Fruit fly (Drosophila melanogaster): ENCODE measurements around the gene CG12592.
"Not testable (repeated sequence)": the region's sequence is repeated elsewhere in the genome, so short reads cannot be mapped to it uniquely, and the experiment has no call there.

The CG12592 gene

DNA sequence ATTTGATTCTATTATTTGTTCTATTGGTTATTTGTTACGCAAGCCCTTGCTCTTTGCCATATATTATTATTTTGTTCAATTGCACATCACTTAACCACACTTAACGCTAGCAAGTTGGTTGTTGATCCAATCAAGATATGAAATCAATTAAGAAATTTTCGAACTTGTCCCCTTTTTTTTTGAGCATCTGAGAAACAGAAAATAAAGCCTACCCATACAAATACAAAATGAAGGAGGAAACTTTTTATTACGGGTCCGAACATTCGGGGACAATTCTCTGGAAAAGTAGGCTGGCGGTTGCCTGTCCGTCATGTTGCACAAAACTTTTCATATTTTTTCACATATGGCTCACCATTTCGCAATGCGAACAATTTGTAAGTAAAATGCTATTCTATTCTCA lies at the start of gene CG12592:
CG12592 (plus strand) TSS at position 301 of the 400 bp plus-strand sequence.
- not testable (repeated sequence) for TF ChIP-seq CG6808, vri, cyc (GFP tag; optimal IDR thresholded peaks at IDR 0.05)

DNA sequence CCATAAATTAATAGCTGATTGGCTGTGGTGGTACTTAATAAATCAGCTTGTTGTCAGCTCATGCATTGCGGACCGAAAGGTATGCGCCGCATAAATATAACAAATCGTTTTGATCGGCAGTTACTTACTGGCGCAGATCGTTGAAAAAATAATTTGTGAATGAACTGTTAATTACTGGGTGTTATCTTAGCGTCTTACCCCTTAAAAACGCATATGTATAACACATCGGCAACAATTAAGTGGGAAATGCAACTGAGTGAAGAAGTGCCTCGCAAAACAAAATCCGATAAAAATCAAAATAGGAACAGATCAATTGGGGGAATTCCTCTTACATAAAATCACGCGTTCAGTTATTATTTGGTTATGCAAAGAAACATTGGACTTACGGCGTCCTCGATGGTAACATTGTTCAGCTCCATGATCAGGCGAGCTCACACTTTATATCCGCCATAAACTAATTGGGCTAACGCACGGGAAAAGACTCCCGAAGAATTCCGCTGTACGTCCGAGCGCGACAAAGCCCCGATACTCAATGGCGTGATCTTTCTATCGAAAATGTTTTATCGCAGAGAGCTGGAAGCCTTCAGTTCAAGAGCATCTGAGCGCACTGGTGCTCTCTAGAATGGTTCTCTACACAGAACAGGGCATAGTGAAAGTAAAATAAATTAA lies 26.9 kb upstream of the CG12592 start, which contains the start of gene CG6293:
CG6293 (minus strand) TSS at position 538 of the 669 bp plus-strand sequence.
- no peak for TF ChIP-seq Smox (GFP tag; optimal IDR thresholded peaks at IDR 0.05)
- TF ChIP-seq CG11762 (GFP tag; optimal IDR thresholded peaks at IDR 0.05; ENCODE audit: insufficient read depth), result no peak
- no peak for TF ChIP-seq CG6808 (GFP tag; optimal IDR thresholded peaks at IDR 0.05)
- no peak for TF ChIP-seq CG6163 (GFP tag; IDR thresholded peaks at IDR 0.05)
- TF ChIP-seq CG3919 (GFP tag; optimal IDR thresholded peaks at IDR 0.05), result no peak
- no peak for TF ChIP-seq dac (GFP tag; optimal IDR thresholded peaks at IDR 0.05)
- TF ChIP-seq CG11902 (GFP tag; optimal IDR thresholded peaks at IDR 0.05), result no peak
- no peak for TF ChIP-seq eg (GFP tag; IDR thresholded peaks at IDR 0.05)
- TF ChIP-seq ss (GFP tag; optimal IDR thresholded peaks at IDR 0.05), result no peak
- no peak for TF ChIP-seq Hr4 (GFP tag; optimal IDR thresholded peaks at IDR 0.05)
- no peak for TF ChIP-seq lz (GFP tag; optimal IDR thresholded peaks at IDR 0.05)
- no peak for TF ChIP-seq cyc (GFP tag; optimal IDR thresholded peaks at IDR 0.05)
- TF ChIP-seq vri (GFP tag; optimal IDR thresholded peaks at IDR 0.05), result no peak
- TF ChIP-seq OdsH (GFP tag; optimal IDR thresholded peaks at IDR 0.05), result no peak
- TF ChIP-seq CG31627 (GFP tag; optimal IDR thresholded peaks at IDR 0.05), result no peak
- no peak for TF ChIP-seq fkh (GFP tag; optimal IDR thresholded peaks at IDR 0.05)
- no peak for TF ChIP-seq pdm3 (GFP tag; optimal IDR thresholded peaks at IDR 0.05)
- TF ChIP-seq Met (GFP tag; optimal IDR thresholded peaks at IDR 0.05), result no peak
- TF ChIP-seq esn (GFP tag; optimal IDR thresholded peaks at IDR 0.05), result no peak

DNA sequence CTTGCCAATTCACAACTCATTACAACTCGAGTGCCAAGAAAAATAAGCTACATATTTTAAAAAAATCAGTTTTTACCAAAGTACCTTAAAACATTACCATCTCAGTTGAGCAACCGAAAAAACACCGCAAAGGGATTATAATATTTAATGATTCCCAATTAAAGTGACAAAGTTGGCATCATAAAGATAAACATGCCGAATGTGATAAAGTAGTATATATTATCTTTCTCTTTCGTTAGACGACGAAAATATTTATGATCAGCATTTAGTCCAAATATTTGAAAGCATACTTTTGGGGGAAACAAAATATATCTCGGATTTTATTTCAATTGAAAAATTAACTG lies 26.4 kb upstream of the CG12592 start:
- TF ChIP-seq CG15336 (GFP tag; IDR thresholded peaks at IDR 0.05) (no peak), Hr38 (GFP tag; optimal IDR thresholded peaks at IDR 0.05) (no peak), Gug (GFP tag; IDR thresholded peaks at IDR 0.05) (no peak), CG3919 (GFP tag; optimal IDR thresholded peaks at IDR 0.05) (no peak), CG9139 (GFP tag; optimal IDR thresholded peaks at IDR 0.05) (no peak), dsx (GFP tag; optimal IDR thresholded peaks at IDR 0.05; ENCODE audit: poor library complexity, severe bottlenecking) (no peak), fd59A (GFP tag; optimal IDR thresholded peaks at IDR 0.05) (no peak), eg (GFP tag; IDR thresholded peaks at IDR 0.05) (no peak), CG6808 (GFP tag; optimal IDR thresholded peaks at IDR 0.05) (no peak)

DNA sequence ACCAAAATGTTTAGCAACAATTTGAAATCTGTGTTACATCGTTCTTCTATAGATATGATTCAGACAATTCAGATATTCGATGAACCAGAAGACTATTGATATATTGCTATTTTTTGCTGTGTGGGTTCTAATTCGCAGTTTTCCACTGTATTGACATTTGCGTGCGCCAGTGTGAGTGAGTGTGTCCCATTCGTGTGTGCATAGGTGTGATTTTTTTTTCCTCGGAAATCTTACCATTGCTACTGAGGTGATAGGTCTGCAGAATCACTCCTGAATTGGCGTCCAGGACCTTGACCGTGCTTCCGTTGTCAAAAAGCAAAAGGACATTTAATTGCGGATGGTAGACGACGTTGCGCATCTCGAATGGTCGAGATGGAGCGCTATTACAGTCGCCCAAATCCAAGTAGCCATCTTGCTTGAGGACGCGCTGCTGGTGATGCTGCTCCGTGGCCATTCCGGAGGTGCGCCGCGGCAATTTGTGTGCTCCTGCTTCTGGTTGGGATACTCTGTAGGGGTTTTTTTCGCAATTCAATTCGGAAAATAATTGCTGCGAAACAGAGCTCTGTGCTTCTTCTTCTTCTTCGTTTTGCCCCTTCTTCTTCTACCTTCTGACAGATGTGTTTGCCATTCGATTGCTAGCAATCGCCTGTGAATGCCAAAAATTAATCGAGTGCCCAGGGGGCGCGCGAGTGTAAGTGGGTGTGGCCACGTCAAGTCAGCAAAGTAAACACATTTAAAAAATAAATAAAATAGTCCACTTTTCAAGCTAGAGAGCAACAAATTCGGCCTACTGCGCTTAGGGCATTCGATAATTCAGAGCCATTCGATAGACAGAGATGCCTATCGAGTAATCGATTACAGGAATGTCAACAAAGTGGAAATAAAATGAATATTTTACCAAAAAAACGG lies 7.2 kb upstream of the CG12592 start, which contains the start of the genes Bruce and CG12818:
Bruce (minus strand) TSS at position 620 of the 909 bp plus-strand sequence.
CG12818 (plus strand) TSS at position 848 of the 909 bp plus-strand sequence.
- TF ChIP-seq CG9139 (GFP tag; optimal IDR thresholded peaks at IDR 0.05), result no peak
- TF ChIP-seq CG8632 (GFP tag; optimal IDR thresholded peaks at IDR 0.05), result no peak
- peak; percentile 97 for TF ChIP-seq achi (GFP tag; optimal IDR thresholded peaks at IDR 0.05)
- peak; percentile 96 for TF ChIP-seq fkh (GFP tag; optimal IDR thresholded peaks at IDR 0.05)

DNA sequence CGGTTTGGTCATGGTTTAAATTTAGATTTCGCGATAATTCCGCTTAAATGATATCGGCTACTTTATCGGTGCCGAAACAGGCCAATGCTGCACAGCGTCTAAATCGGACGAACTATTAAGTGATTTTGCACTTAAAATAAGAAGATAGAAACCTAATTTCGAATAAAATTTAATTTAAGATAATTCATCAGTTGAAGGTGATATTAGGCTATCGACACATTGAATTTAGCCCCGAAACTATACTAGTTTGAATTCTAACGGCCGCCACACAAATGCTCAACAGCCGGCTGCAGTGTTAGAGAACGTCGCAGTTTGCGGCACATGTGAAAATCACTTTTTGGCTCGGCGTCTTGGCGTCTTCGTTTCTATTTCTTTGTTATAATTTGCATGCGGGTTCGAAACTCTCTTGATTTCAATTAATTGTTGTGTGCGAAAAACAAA lies 5.3 kb upstream of the CG12592 start, which contains the start of gene sle:
sle (plus strand) TSS at position 293 of the 441 bp plus-strand sequence.
- 0 out of 3 replicates have a peak, but pooled peaks have one; percentile 17 for TF ChIP-seq CG6163 (GFP tag; IDR thresholded peaks at IDR 0.05)
- peak; percentile 4 for TF ChIP-seq Ets96B (tag; optimal IDR thresholded peaks at IDR 0.05)
- TF ChIP-seq CG7368 (GFP tag; optimal IDR thresholded peaks at IDR 0.05), result peak; percentile 21
- TF ChIP-seq CG6808 (GFP tag; optimal IDR thresholded peaks at IDR 0.05), result peak; percentile 88
- no peak for TF ChIP-seq CG32006 (GFP tag; optimal IDR thresholded peaks at IDR 0.05)
- TF ChIP-seq Eip78C (GFP tag), result peak; percentile 92
- TF ChIP-seq Lpt (GFP tag; optimal IDR thresholded peaks at IDR 0.05), result peak; percentile 1
- peak; percentile 57 for TF ChIP-seq cyc (GFP tag; optimal IDR thresholded peaks at IDR 0.05)
- peak; percentile 74 for TF ChIP-seq Sox14 (GFP tag; optimal IDR thresholded peaks at IDR 0.05)
- no peak for TF ChIP-seq CG10631 (GFP tag; optimal IDR thresholded peaks at IDR 0.05)
- TF ChIP-seq Sox15 (GFP tag; optimal IDR thresholded peaks at IDR 0.05), result no peak
- TF ChIP-seq esn (GFP tag; optimal IDR thresholded peaks at IDR 0.05), result peak; percentile 73
- TF ChIP-seq CG9139 (GFP tag; optimal IDR thresholded peaks at IDR 0.05), result no peak
- TF ChIP-seq Hr39 (GFP tag; optimal IDR thresholded peaks at IDR 0.05), result no peak
- TF ChIP-seq CG31627 (GFP tag; optimal IDR thresholded peaks at IDR 0.05), result peak; percentile 68
- TF ChIP-seq CG11762 (GFP tag; optimal IDR thresholded peaks at IDR 0.05; ENCODE audit: insufficient read depth), result peak; percentile 17
- peak; percentile 43 for TF ChIP-seq CG3032 (tag; optimal IDR thresholded peaks at IDR 0.05)
- no peak for TF ChIP-seq CG11902 (GFP tag; optimal IDR thresholded peaks at IDR 0.05)
- TF ChIP-seq lz (GFP tag; optimal IDR thresholded peaks at IDR 0.05), result peak; percentile 67
- peak; percentile 61 for TF ChIP-seq achi (GFP tag; optimal IDR thresholded peaks at IDR 0.05)
- TF ChIP-seq topi (GFP tag; optimal IDR thresholded peaks at IDR 0.05), result peak; percentile 67
- peak; percentile 26 for TF ChIP-seq CG6854 (GFP tag; optimal IDR thresholded peaks at IDR 0.05)
